Worm (Caenorhabditis elegans) whole organism, L1 larva: ENCODE data around the gene sru-28.

Experiments used
- C04F5.9 ChIP-seq: sonication (generic microtip); optimal IDR thresholded peaks from 2 replicates; lab custom pipeline; 2016; ENCODE audit warnings: missing genetic modification characterization, missing compliant biosample characterization
- ama-1 ChIP-seq: fragments of 150-350 bp; optimal IDR thresholded peaks from 2 replicates; lab custom pipeline; 2014
- ceh-82 ChIP-seq, 3 experiments: fragments of 150-350 bp in 1 of 3; sonication (generic microtip) in 2 of 3; optimal IDR thresholded peaks; 2 replicates each; lab custom pipeline; 2014 to 2017; ENCODE audit warnings: missing biosample characterization in 3 of 3, missing genetic modification characterization in 3 of 3
- efl-1 ChIP-seq, 4 experiments: fragments of 150-350 bp; optimal IDR thresholded peaks in 3 of 4; peaks in 1 of 4; 1 replicate in 1 of 4; 2 replicates in 3 of 4; lab custom pipeline; 2014; ENCODE audit warnings: missing biosample characterization in 2 of 4, missing genetic modification characterization in 2 of 4, missing genetic modification reagents in 2 of 4
- elt-2 ChIP-seq: sonication (generic microtip); optimal IDR thresholded peaks from 2 replicates; lab custom pipeline; 2016; ENCODE audit warnings: missing genetic modification characterization, mild to moderate bottlenecking, inconsistent platforms, missing compliant biosample characterization, missing genetic modification reagents
- fkh-4 ChIP-seq: sonication (generic microtip); optimal IDR thresholded peaks from 2 replicates; lab custom pipeline; 2016; ENCODE audit warnings: missing compliant biosample characterization, missing genetic modification characterization, borderline replicate concordance
- isw-1 ChIP-seq: fragments of 200-800 bp; sonication (Bioruptor generic); IDR thresholded peaks from 2 replicates; pipeline ENCODE4 v1.3.6; 2022; ENCODE audit warnings: missing genetic modification characterization, missing compliant biosample characterization
- lin-15B ChIP-seq: fragments of 150-350 bp; sonication (generic microtip); optimal IDR thresholded peaks from 3 replicates; lab custom pipeline; 2014; ENCODE audit warnings: missing biosample characterization, missing genetic modification characterization
- lsy-2 ChIP-seq, 2 experiments: fragments of 150-350 bp; optimal IDR thresholded peaks; 2 replicates each; lab custom pipeline; 2014; ENCODE audit warnings: missing biosample characterization in 2 of 2, missing genetic modification characterization in 2 of 2
- nhr-28 ChIP-seq: fragments of 150-350 bp; optimal IDR thresholded peaks from 2 replicates; lab custom pipeline; 2014; ENCODE audit warnings: missing biosample characterization, missing genetic modification characterization
- nhr-76 ChIP-seq: sonication (generic microtip); optimal IDR thresholded peaks from 2 replicates; lab custom pipeline; 2017; ENCODE audit warnings: missing biosample characterization, missing genetic modification characterization
- tbx-2 ChIP-seq: sonication (generic microtip); optimal IDR thresholded peaks from 2 replicates; lab custom pipeline; 2016; ENCODE audit warnings: missing genetic modification characterization, missing compliant biosample characterization
- tlp-1 ChIP-seq: fragments of 150-350 bp; optimal IDR thresholded peaks from 2 replicates; lab custom pipeline; 2014; ENCODE audit warnings: missing biosample characterization, missing genetic modification characterization
- zag-1 ChIP-seq: fragments of 150-350 bp; optimal IDR thresholded peaks from 2 replicates; lab custom pipeline; 2014; ENCODE audit warnings: missing biosample characterization, missing genetic modification characterization

ce11 chrV:1541786-1542185, 35.7 kb downstream of the sru-28 start, which contains the start of gene oac-31:
- TF ChIP-seq efl-1 (optimal IDR thresholded peaks at IDR 0.05; lab: Kevin White, UChicago) (no peak), efl-1 (GFP tag; optimal IDR thresholded peaks at IDR 0.05 in 1 of 2; lab: Kevin White, UChicago) (no peak), nhr-28 (tag; lab: Kevin White, UChicago) (no peak), nhr-76 (tag; lab: Kevin White, UChicago) (no peak), fkh-4 (tag; lab: Kevin White, UChicago) (no peak), zag-1 (tag; lab: Kevin White, UChicago) (no peak), lin-15B (tag; lab: Kevin White, UChicago) (no peak), elt-2 (tag; lab: Kevin White, UChicago) (no peak), isw-1 (GFP tag; lab: Robert Waterston, UW) (no peak), ama-1 (lab: Kevin White, UChicago) (no peak), lsy-2 (tag; optimal IDR thresholded peaks at IDR 0.05; lab: Kevin White, UChicago) (no peak), ceh-82 (tag; optimal IDR thresholded peaks at IDR 0.05; lab: Kevin White, UChicago) (no peak), tlp-1 (tag; lab: Kevin White, UChicago) (no peak), tbx-2 (no peak), C04F5.9 (tag; lab: Kevin White, UChicago) (no peak)
